Worm (Caenorhabditis elegans) whole organism, young adult: ENCODE results near the gene F11E6.11.
A peak's percentile ranks its signal among the peaks of the same experiment; 100 is the strongest.

Source experiments
- F39B2.1 ChIP-seq: fragments of 200-800 bp; sonication (Bioruptor generic); IDR thresholded peaks from 2 replicates; pipeline ENCODE4 v1.3.6; 2022; ENCODE audit warnings: missing genetic modification reagents, missing genetic modification characterization, missing compliant biosample characterization
- K11D2.4 ChIP-seq: fragments of 200-800 bp; sonication (Bioruptor generic); IDR thresholded peaks from 2 replicates; pipeline ENCODE4 v1.3.6; 2022; ENCODE audit warnings: missing genetic modification reagents, missing genetic modification characterization, missing compliant biosample characterization
- Y67H2A.10 ChIP-seq: fragments of 200-800 bp; sonication (Bioruptor generic); conservative IDR thresholded peaks from 2 replicates; pipeline ENCODE4 v1.3.6; 2022; ENCODE audit warnings: missing genetic modification reagents, missing genetic modification characterization, missing compliant biosample characterization
- ZK185.1 ChIP-seq: sonication (generic microtip); optimal IDR thresholded peaks from 2 replicates; lab custom pipeline; 2016; ENCODE audit warnings: mild to moderate bottlenecking, missing genetic modification characterization, missing compliant biosample characterization; ENCODE audit not compliant: poor library complexity, severe bottlenecking
- atf-7 ChIP-seq: sonication (generic microtip); optimal IDR thresholded peaks from 2 replicates; lab custom pipeline; 2017; ENCODE audit warnings: mild to moderate bottlenecking, missing genetic modification characterization, missing compliant biosample characterization
- athp-1 ChIP-seq: sonication (generic microtip); optimal IDR thresholded peaks from 2 replicates; lab custom pipeline; 2017; ENCODE audit warnings: mild to moderate bottlenecking, missing genetic modification characterization, missing compliant biosample characterization
- bed-1 ChIP-seq: fragments of 200-800 bp; sonication (Bioruptor generic); IDR thresholded peaks from 2 replicates; pipeline ENCODE4 v1.3.6; 2022; ENCODE audit warnings: missing genetic modification reagents, missing genetic modification characterization, missing compliant biosample characterization
- ccch-3 ChIP-seq: fragments of 200-800 bp; sonication (Bioruptor generic); optimal IDR thresholded peaks from 2 replicates; lab custom pipeline; 2018; ENCODE audit warnings: mild to moderate bottlenecking, missing genetic modification characterization, missing compliant biosample characterization
- cebp-2 ChIP-seq: fragments of 200-800 bp; sonication (Bioruptor generic); IDR thresholded peaks from 2 replicates; pipeline ENCODE4 v1.3.6; 2022; ENCODE audit warnings: missing genetic modification characterization, missing compliant biosample characterization
- ceh-91 ChIP-seq: fragments of 200-800 bp; sonication (Bioruptor generic); IDR thresholded peaks from 2 replicates; pipeline ENCODE4 v1.3.6; 2022; ENCODE audit warnings: missing genetic modification reagents, missing genetic modification characterization, missing compliant biosample characterization
- die-1 ChIP-seq: sonication (generic microtip); optimal IDR thresholded peaks from 2 replicates; lab custom pipeline; 2016; ENCODE audit warnings: missing genotype, mild to moderate bottlenecking, missing genetic modification characterization, missing compliant biosample characterization
- dpff-1 ChIP-seq: sonication (generic microtip); optimal IDR thresholded peaks from 2 replicates; lab custom pipeline; 2017; ENCODE audit warnings: mild to moderate bottlenecking, missing genetic modification characterization, missing compliant biosample characterization
- efl-1 ChIP-seq: fragments of 150-350 bp; optimal IDR thresholded peaks from 2 replicates; lab custom pipeline; 2014; ENCODE audit warnings: missing biosample characterization, missing genetic modification reagents, missing genetic modification characterization
- egl-18 ChIP-seq: fragments of 200-800 bp; sonication (Bioruptor generic); IDR thresholded peaks from 2 replicates; pipeline ENCODE4 v1.3.6; 2022; ENCODE audit warnings: missing genetic modification reagents, missing genetic modification characterization, missing compliant biosample characterization
- ekl-4 ChIP-seq: fragments of 200-800 bp; sonication (Bioruptor generic); IDR thresholded peaks from 2 replicates; pipeline ENCODE4 v1.3.6; 2022; ENCODE audit warnings: missing genetic modification reagents, missing genetic modification characterization, missing compliant biosample characterization
- fkh-3 ChIP-seq: sonication (generic microtip); optimal IDR thresholded peaks from 2 replicates; lab custom pipeline; 2016; ENCODE audit warnings: mild to moderate bottlenecking, missing genetic modification characterization, missing compliant biosample characterization
- hmg-1.2 ChIP-seq: fragments of 200-800 bp; sonication (Bioruptor generic); IDR thresholded peaks from 2 replicates; pipeline ENCODE4 v1.3.6; 2022; ENCODE audit warnings: missing genetic modification reagents, missing genetic modification characterization, missing compliant biosample characterization
- hsf-1 ChIP-seq: fragments of 200-800 bp; sonication (Bioruptor generic); IDR thresholded peaks from 2 replicates; pipeline ENCODE4 v1.3.6; 2022; ENCODE audit warnings: missing genetic modification reagents, missing genetic modification characterization, missing compliant biosample characterization
- let-526 ChIP-seq: fragments of 200-800 bp; sonication (Bioruptor generic); IDR thresholded peaks from 2 replicates; pipeline ENCODE4 v1.3.6; 2022; ENCODE audit warnings: missing genetic modification reagents, missing genetic modification characterization, missing compliant biosample characterization
- lin-35 ChIP-seq, 3 experiments: fragments of 150-350 bp in 2 of 3; sonication (generic microtip) in 1 of 3; optimal IDR thresholded peaks; 2 replicates each; lab custom pipeline; 2014 to 2018; ENCODE audit warnings: missing biosample characterization in 3 of 3, missing genetic modification characterization in 3 of 3, missing genetic modification reagents in 3 of 3
- madf-10 ChIP-seq: sonication (generic microtip); optimal IDR thresholded peaks from 2 replicates; lab custom pipeline; 2016; ENCODE audit warnings: mild to moderate bottlenecking, missing genetic modification characterization, missing compliant biosample characterization
- nhr-120 ChIP-seq: fragments of 200-800 bp; sonication (Bioruptor generic); IDR thresholded peaks from 2 replicates; pipeline ENCODE4 v1.3.6; 2022; ENCODE audit warnings: missing genetic modification characterization, missing compliant biosample characterization
- nhr-179 ChIP-seq: sonication (generic microtip); optimal IDR thresholded peaks from 2 replicates; lab custom pipeline; 2016; ENCODE audit warnings: mild to moderate bottlenecking, missing genetic modification characterization, missing compliant biosample characterization
- nhr-80 ChIP-seq: sonication (generic microtip); optimal IDR thresholded peaks from 2 replicates; lab custom pipeline; 2016; ENCODE audit warnings: missing genetic modification characterization, missing compliant biosample characterization
- pbrm-1 ChIP-seq: fragments of 200-800 bp; sonication (Bioruptor generic); IDR thresholded peaks from 2 replicates; pipeline ENCODE4 v1.3.6; 2022; ENCODE audit warnings: missing genetic modification reagents, missing genetic modification characterization, missing compliant biosample characterization
- rcor-1 ChIP-seq: fragments of 200-800 bp; sonication (Bioruptor generic); IDR thresholded peaks from 2 replicates; pipeline ENCODE4 v1.3.6; 2022; ENCODE audit warnings: missing genetic modification reagents, missing genetic modification characterization, missing compliant biosample characterization
- rec-8 ChIP-seq, 2 experiments: sonication (generic microtip); optimal IDR thresholded peaks; 2 replicates each; lab custom pipeline; 2016; ENCODE audit warnings: mild to moderate bottlenecking in 2 of 2, missing genetic modification characterization in 2 of 2, missing genetic modification reagents in 2 of 2, missing genotype in 2 of 2, missing biosample characterization in 1 of 2, missing compliant biosample characterization in 1 of 2, moderate library complexity in 1 of 2
- snpc-1.3 ChIP-seq: sonication (generic microtip); optimal IDR thresholded peaks from 2 replicates; lab custom pipeline; 2017; ENCODE audit warnings: missing genetic modification characterization, mild to moderate bottlenecking, missing compliant biosample characterization, antibody characterized with exemption, moderate library complexity, missing genotype, missing genetic modification reagents; ENCODE audit not compliant: insufficient read depth
- somi-1 ChIP-seq: fragments of 200-800 bp; sonication (Bioruptor generic); optimal IDR thresholded peaks from 2 replicates; lab custom pipeline; 2018; ENCODE audit warnings: mild to moderate bottlenecking, missing genetic modification characterization, missing compliant biosample characterization
- sptf-2 ChIP-seq: fragments of 200-800 bp; sonication (Bioruptor generic); optimal IDR thresholded peaks from 2 replicates; lab custom pipeline; 2018; ENCODE audit warnings: mild to moderate bottlenecking, missing genetic modification characterization, missing compliant biosample characterization
- xnd-1 ChIP-seq: sonication (generic microtip); optimal IDR thresholded peaks from 2 replicates; lab custom pipeline; 2016; ENCODE audit warnings: missing genotype, missing genetic modification reagents, missing genetic modification characterization, missing compliant biosample characterization
- ztf-22 ChIP-seq: fragments of 200-800 bp; sonication (Bioruptor generic); optimal IDR thresholded peaks from 2 replicates; lab custom pipeline; 2018; ENCODE audit warnings: mild to moderate bottlenecking, missing genetic modification characterization, moderate library complexity, missing compliant biosample characterization
- ztf-6 ChIP-seq: fragments of 200-800 bp; sonication (Bioruptor generic); IDR thresholded peaks from 2 replicates; pipeline ENCODE4 v1.3.6; 2022; ENCODE audit warnings: missing genetic modification reagents, missing genetic modification characterization, missing compliant biosample characterization

The F11E6.11 gene

ce11 chrIV:17442503-17442902 is at the start of gene F11E6.11:
F11E6.11 (plus strand) TSS chrIV:17442827.
- TF ChIP-seq egl-18 (GFP tag; lab: Robert Waterston, UW) (no peak), nhr-120 (GFP tag; lab: Robert Waterston, UW) (no peak), Y67H2A.10 (GFP tag; lab: Robert Waterston, UW) (no peak), somi-1 (GFP tag; lab: Kevin White, UChicago) (no peak), F39B2.1 (GFP tag; lab: Robert Waterston, UW) (no peak), snpc-1.3 (tag; lab: Kevin White, UChicago) (no peak), dpff-1 (tag; lab: Kevin White, UChicago) (no peak), ztf-22 (GFP tag; lab: Kevin White, UChicago) (no peak), nhr-179 (tag; lab: Kevin White, UChicago) (no peak)

ce11 chrIV:17395910-17396309 is 46.7 kb upstream of the F11E6.11 start, which contains the start of gene sru-15:
sru-15 (plus strand) TSS chrIV:17396210.
- no peak for TF ChIP-seq ceh-91 (GFP tag; lab: Robert Waterston, UW)
- TF ChIP-seq ztf-6: no peak
- no peak for TF ChIP-seq K11D2.4 (GFP tag; lab: Robert Waterston, UW)
- TF ChIP-seq ztf-22 (GFP tag; lab: Kevin White, UChicago): no peak
- TF ChIP-seq xnd-1: no peak
- no peak for TF ChIP-seq cebp-2
- no peak for TF ChIP-seq hsf-1 (GFP tag; lab: Robert Waterston, UW)
- TF ChIP-seq madf-10 (tag; lab: Kevin White, UChicago): no peak
- TF ChIP-seq hmg-1.2 (GFP tag; lab: Robert Waterston, UW): no peak
- no peak for TF ChIP-seq pbrm-1 (GFP tag; lab: Robert Waterston, UW)
- no peak for TF ChIP-seq dpff-1 (tag; lab: Kevin White, UChicago)
- TF ChIP-seq efl-1: no peak
- no peak for TF ChIP-seq ekl-4
- TF ChIP-seq let-526 (GFP tag; lab: Robert Waterston, UW): no peak

- TF ChIP-seq ccch-3 (GFP tag; lab: Kevin White, UChicago) (no peak), bed-1 (GFP tag; lab: Robert Waterston, UW) (no peak), ceh-91 (GFP tag; lab: Robert Waterston, UW) (no peak), egl-18 (GFP tag; lab: Robert Waterston, UW) (no peak), athp-1 (tag; lab: Kevin White, UChicago) (no peak), rcor-1 (GFP tag; lab: Robert Waterston, UW) (no peak), sptf-2 (no peak), ZK185.1 (tag; lab: Kevin White, UChicago) (no peak), rec-8 (tag; optimal IDR thresholded peaks at IDR 0.05; lab: Kevin White, UChicago) (no peak), die-1 (tag; lab: Kevin White, UChicago) (no peak), fkh-3 (tag; lab: Kevin White, UChicago) (no peak), lin-35 (GFP tag; optimal IDR thresholded peaks at IDR 0.05; lab: Kevin White, UChicago) (no peak), atf-7 (tag; lab: Kevin White, UChicago) (no peak)
These were observed 43.2 kb upstream of the F11E6.11 start, which contains the start of gene T02D1.4 for ce11 chrIV:17399455-17399854. T02D1.4 (plus strand) TSS chrIV:17399755.

DNA sequence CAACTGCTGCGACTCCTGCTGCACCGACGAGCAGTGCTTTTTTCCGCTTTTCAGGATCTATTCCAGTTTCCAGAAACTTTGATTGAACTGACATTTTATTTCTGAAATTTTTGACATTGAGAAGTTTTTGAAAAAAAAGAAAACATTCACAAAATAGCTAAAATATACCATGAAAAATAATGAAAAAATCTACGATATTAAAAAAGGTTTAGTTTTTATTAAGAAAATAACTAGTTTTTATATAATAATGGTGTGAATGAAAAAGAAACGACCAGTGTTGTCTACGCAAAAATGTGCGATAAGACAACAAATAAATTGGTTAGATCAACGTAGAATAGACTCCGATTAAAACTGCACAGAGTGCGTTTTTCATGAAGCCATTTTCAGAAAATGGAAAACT is 37.1 kb upstream of the F11E6.11 start, which contains the start of gene pmp-4:
TSS of gene pmp-4 (minus strand) at position 101 of the 400 bp plus-strand sequence.
- TF ChIP-seq nhr-80 (tag; lab: Kevin White, UChicago): peak; percentile 54
- TF ChIP-seq nhr-179 (tag; lab: Kevin White, UChicago): no peak
